Fruit fly (Drosophila melanogaster) whole organism, embryonic: Measurements from ENCODE around the gene Nadsyn.

Source experiments
- Ada2b ChIP-seq: fragments of 200-800 bp; sonication (Bioruptor generic); IDR thresholded peaks from 2 replicates; pipeline ENCODE4 v1.3.6; 2022; ENCODE audit warnings: missing biosample characterization, missing genetic modification characterization
- Atf-2 ChIP-seq: fragments of 200-800 bp; sonication (Bioruptor generic); optimal IDR thresholded peaks from 2 replicates; lab custom pipeline; 2016; ENCODE audit warnings: missing biosample characterization, missing genetic modification characterization
- Blimp-1 ChIP-seq: fragments of 200-800 bp; sonication (Bioruptor generic); optimal IDR thresholded peaks from 3 replicates; lab custom pipeline; 2018; ENCODE audit warnings: missing biosample characterization, missing genetic modification characterization, mild to moderate bottlenecking, moderate library complexity, missing genetic modification reagents
- CG11723 ChIP-seq: fragments of 200-800 bp; sonication (Bioruptor generic); optimal IDR thresholded peaks from 2 replicates; lab custom pipeline; 2017; ENCODE audit warnings: missing biosample characterization, mild to moderate bottlenecking, missing genetic modification characterization
- CG12104 ChIP-seq: fragments of 200-800 bp; sonication (Bioruptor generic); optimal IDR thresholded peaks from 3 replicates; lab custom pipeline; 2016; ENCODE audit warnings: missing biosample characterization, missing genetic modification characterization
- CG12236 ChIP-seq: fragments of 200-800 bp; sonication (Bioruptor generic); optimal IDR thresholded peaks from 2 replicates; lab custom pipeline; 2016; ENCODE audit warnings: missing biosample characterization, missing genetic modification characterization
- CG13624 ChIP-seq: fragments of 200-800 bp; sonication (Bioruptor generic); optimal IDR thresholded peaks from 2 replicates; lab custom pipeline; 2016; ENCODE audit warnings: missing biosample characterization, missing genetic modification characterization
- CG14667 ChIP-seq: fragments of 200-800 bp; sonication (Bioruptor generic); IDR thresholded peaks from 2 replicates; pipeline ENCODE4 v1.3.6; 2022; ENCODE audit warnings: missing biosample characterization, missing genetic modification characterization
- CG14965 ChIP-seq: fragments of 200-800 bp; sonication (Bioruptor generic); optimal IDR thresholded peaks from 2 replicates; lab custom pipeline; 2016; ENCODE audit warnings: missing biosample characterization, missing genetic modification characterization, borderline replicate concordance
- CG15073 ChIP-seq: fragments of 200-800 bp; sonication (Bioruptor generic); optimal IDR thresholded peaks from 2 replicates; lab custom pipeline; 2016; ENCODE audit warnings: missing biosample characterization, missing genetic modification characterization
- CG1647 ChIP-seq: fragments of 200-800 bp; sonication (Bioruptor generic); optimal IDR thresholded peaks from 3 replicates; lab custom pipeline; 2016; ENCODE audit warnings: missing biosample characterization, missing genetic modification characterization
- CG17802 ChIP-seq: fragments of 200-800 bp; sonication (Bioruptor generic); optimal IDR thresholded peaks from 2 replicates; lab custom pipeline; 2018; ENCODE audit warnings: missing biosample characterization, mild to moderate bottlenecking, missing genetic modification characterization, moderate library complexity
- CG31441 ChIP-seq: fragments of 200-800 bp; sonication (Bioruptor generic); IDR thresholded peaks from 2 replicates; pipeline ENCODE4 v1.3.6; 2022; ENCODE audit warnings: missing biosample characterization, missing genetic modification characterization
- CG3995 ChIP-seq: fragments of 200-800 bp; sonication (Bioruptor generic); optimal IDR thresholded peaks from 3 replicates; lab custom pipeline; 2016; ENCODE audit warnings: missing biosample characterization, missing genetic modification characterization
- CG4404 ChIP-seq: fragments of 200-800 bp; sonication (Bioruptor generic); IDR thresholded peaks from 2 replicates; pipeline ENCODE4 v1.3.6; 2022; ENCODE audit warnings: missing biosample characterization, missing genetic modification characterization
- CG4730 ChIP-seq: fragments of 200-800 bp; sonication (Bioruptor generic); IDR thresholded peaks from 2 replicates; pipeline ENCODE4 v1.3.6; 2022; ENCODE audit warnings: missing biosample characterization, missing genetic modification characterization
- CG7786 ChIP-seq: fragments of 200-800 bp; sonication (Bioruptor generic); optimal IDR thresholded peaks from 2 replicates; lab custom pipeline; 2016; ENCODE audit warnings: missing biosample characterization, missing genetic modification characterization
- CG8359 ChIP-seq: fragments of 200-800 bp; sonication (Bioruptor generic); optimal IDR thresholded peaks from 2 replicates; lab custom pipeline; 2017; ENCODE audit warnings: missing biosample characterization, mild to moderate bottlenecking, missing genetic modification characterization, borderline replicate concordance
- CkIIα-i1 ChIP-seq: fragments of 200-800 bp; sonication (Bioruptor generic); IDR thresholded peaks from 2 replicates; pipeline ENCODE4 v1.3.6; 2022; ENCODE audit warnings: missing biosample characterization, missing genetic modification characterization
- Dad ChIP-seq: fragments of 200-800 bp; sonication (Bioruptor generic); optimal IDR thresholded peaks from 3 replicates; lab custom pipeline; 2016; ENCODE audit warnings: missing biosample characterization, missing genetic modification characterization
- E2f1 ChIP-seq: fragments of 200-800 bp; sonication (Bioruptor generic); IDR thresholded peaks from 2 replicates; pipeline ENCODE4 v1.3.6; 2022; ENCODE audit warnings: missing biosample characterization, missing genetic modification characterization
- Fer1 ChIP-seq: fragments of 200-800 bp; sonication (Bioruptor generic); optimal IDR thresholded peaks from 2 replicates; lab custom pipeline; 2017; ENCODE audit warnings: missing biosample characterization, mild to moderate bottlenecking, missing genetic modification characterization
- Hr78 ChIP-seq, 2 experiments: fragments of 200-800 bp in 1 of 2; fragments of >200 bp in 1 of 2; sonication (Bioruptor generic) in 1 of 2; optimal IDR thresholded peaks; 2 replicates each; lab custom pipeline; 2017 to 2019; ENCODE audit warnings: missing biosample characterization in 2 of 2, missing genetic modification characterization in 2 of 2, mild to moderate bottlenecking in 1 of 2, moderate library complexity in 1 of 2
- NFAT ChIP-seq: fragments of 200-800 bp; sonication (Bioruptor generic); IDR thresholded peaks from 2 replicates; pipeline ENCODE4 v1.3.6; 2022; ENCODE audit warnings: missing biosample characterization, missing genetic modification characterization
- Oaz ChIP-seq: fragments of 200-800 bp; sonication (Bioruptor generic); IDR thresholded peaks from 2 replicates; pipeline ENCODE4 v1.3.6; 2022; ENCODE audit warnings: missing biosample characterization, missing genetic modification characterization
- Sox102F ChIP-seq: fragments of 200-800 bp; sonication (Bioruptor generic); optimal IDR thresholded peaks from 2 replicates; lab custom pipeline; 2018; ENCODE audit warnings: missing biosample characterization, mild to moderate bottlenecking, missing genetic modification characterization, moderate library complexity
- Xbp1 ChIP-seq: fragments of 200-800 bp; sonication (Bioruptor generic); optimal IDR thresholded peaks from 3 replicates; lab custom pipeline; 2016; ENCODE audit warnings: missing biosample characterization, mild to moderate bottlenecking, missing genetic modification characterization
- Xrp1 ChIP-seq: fragments of 200-800 bp; sonication (Bioruptor generic); IDR thresholded peaks from 2 replicates; pipeline ENCODE4 v1.3.6; 2022; ENCODE audit warnings: missing biosample characterization, missing genetic modification characterization
- ase ChIP-seq: fragments of 200-800 bp; sonication (Bioruptor generic); IDR thresholded peaks from 3 replicates; pipeline ENCODE4 v1.3.6; 2022; ENCODE audit warnings: missing biosample characterization, missing genetic modification characterization
- crp ChIP-seq, 2 experiments: fragments of 200-800 bp; sonication (Bioruptor generic); optimal IDR thresholded peaks; 2 replicates in 1 of 2; 3 replicates in 1 of 2; lab custom pipeline; 2017; ENCODE audit warnings: missing biosample characterization in 2 of 2, missing genetic modification characterization in 2 of 2, mild to moderate bottlenecking in 1 of 2, moderate library complexity in 1 of 2
- dpn ChIP-seq, 2 experiments: fragments of 200-800 bp; sonication (Bioruptor generic); optimal IDR thresholded peaks; 3 replicates each; lab custom pipeline; 2016; ENCODE audit warnings: missing biosample characterization in 2 of 2, missing genetic modification characterization in 2 of 2
- en ChIP-seq: fragments of 200-800 bp; sonication (Bioruptor generic); optimal IDR thresholded peaks from 2 replicates; lab custom pipeline; 2016; ENCODE audit warnings: missing biosample characterization, missing genetic modification characterization
- h ChIP-seq: fragments of >200 bp; optimal IDR thresholded peaks from 2 replicates; lab custom pipeline; 2017
- hb ChIP-seq: fragments of 200-800 bp; sonication (Bioruptor generic); IDR thresholded peaks from 3 replicates; pipeline ENCODE4 v1.3.6; 2022; ENCODE audit warnings: missing biosample characterization, missing genetic modification characterization; ENCODE audit not compliant: partially characterized antibody
- hkb ChIP-seq, 2 experiments: fragments of 200-800 bp in 1 of 2; fragments of >200 bp in 1 of 2; sonication (Bioruptor generic) in 1 of 2; IDR thresholded peaks in 1 of 2; optimal IDR thresholded peaks in 1 of 2; 2 replicates each; pipeline versions ENCODE4 v1.3.6 to Lab custom; 2017 to 2022; ENCODE audit warnings: missing biosample characterization in 1 of 2, missing genetic modification characterization in 1 of 2
- inv ChIP-seq: fragments of 200-800 bp; sonication (Bioruptor generic); IDR thresholded peaks from 2 replicates; pipeline ENCODE4 v1.3.6; 2022; ENCODE audit warnings: missing biosample characterization, missing genetic modification characterization; ENCODE audit not compliant: partially characterized antibody
- jigr1 ChIP-seq: fragments of 200-800 bp; sonication (Bioruptor generic); IDR thresholded peaks from 3 replicates; pipeline ENCODE4 v1.3.6; 2022; ENCODE audit warnings: missing biosample characterization, missing genetic modification characterization
- kah ChIP-seq: fragments of 200-800 bp; sonication (Bioruptor generic); optimal IDR thresholded peaks from 2 replicates; lab custom pipeline; 2018; ENCODE audit warnings: missing biosample characterization, mild to moderate bottlenecking, missing genetic modification characterization
- lola ChIP-seq, 3 experiments: fragments of >200 bp in 2 of 3; fragments of 200-800 bp in 1 of 3; sonication (Bioruptor generic) in 1 of 3; optimal IDR thresholded peaks; 2 replicates each; lab custom pipeline; 2017 to 2019; ENCODE audit warnings: missing biosample characterization in 3 of 3, missing genetic modification characterization in 3 of 3, mild to moderate bottlenecking in 1 of 3, moderate library complexity in 1 of 3
- nau ChIP-seq: fragments of 200-800 bp; sonication (Bioruptor generic); optimal IDR thresholded peaks from 3 replicates; lab custom pipeline; 2017; ENCODE audit warnings: missing biosample characterization, mild to moderate bottlenecking, missing genetic modification characterization, missing genetic modification reagents
- salm ChIP-seq: fragments of 200-800 bp; sonication (Bioruptor generic); optimal IDR thresholded peaks from 2 replicates; lab custom pipeline; 2018; ENCODE audit warnings: missing biosample characterization, mild to moderate bottlenecking, missing genetic modification characterization
- schlank ChIP-seq: fragments of 200-800 bp; sonication (Bioruptor generic); optimal IDR thresholded peaks from 2 replicates; lab custom pipeline; 2018; ENCODE audit warnings: missing biosample characterization, mild to moderate bottlenecking, missing genetic modification characterization
- scrt ChIP-seq: fragments of 200-800 bp; sonication (Bioruptor generic); optimal IDR thresholded peaks from 2 replicates; lab custom pipeline; 2018; ENCODE audit warnings: missing biosample characterization, mild to moderate bottlenecking, missing genetic modification characterization, moderate library complexity
- sima ChIP-seq: fragments of 200-800 bp; sonication (Bioruptor generic); optimal IDR thresholded peaks from 2 replicates; lab custom pipeline; 2016; ENCODE audit warnings: missing biosample characterization, missing genetic modification characterization
- tll ChIP-seq, 2 experiments: fragments of 200-800 bp in 1 of 2; fragments of >200 bp in 1 of 2; sonication (Bioruptor generic) in 1 of 2; optimal IDR thresholded peaks; 2 replicates each; lab custom pipeline; 2017 to 2019; ENCODE audit warnings: missing biosample characterization in 2 of 2, missing genetic modification characterization in 2 of 2, mild to moderate bottlenecking in 1 of 2, moderate library complexity in 1 of 2
- ttk ChIP-seq: fragments of 200-800 bp; sonication (Bioruptor generic); IDR thresholded peaks from 2 replicates; pipeline ENCODE4 v2.1.2; 2022; ENCODE audit warnings: missing biosample characterization, missing genetic modification characterization
- zfh1 ChIP-seq: fragments of 200-800 bp; sonication (Bioruptor generic); IDR thresholded peaks from 3 replicates; pipeline ENCODE4 v1.3.6; 2022; ENCODE audit warnings: missing biosample characterization, missing genetic modification characterization

The Nadsyn gene

DNA sequence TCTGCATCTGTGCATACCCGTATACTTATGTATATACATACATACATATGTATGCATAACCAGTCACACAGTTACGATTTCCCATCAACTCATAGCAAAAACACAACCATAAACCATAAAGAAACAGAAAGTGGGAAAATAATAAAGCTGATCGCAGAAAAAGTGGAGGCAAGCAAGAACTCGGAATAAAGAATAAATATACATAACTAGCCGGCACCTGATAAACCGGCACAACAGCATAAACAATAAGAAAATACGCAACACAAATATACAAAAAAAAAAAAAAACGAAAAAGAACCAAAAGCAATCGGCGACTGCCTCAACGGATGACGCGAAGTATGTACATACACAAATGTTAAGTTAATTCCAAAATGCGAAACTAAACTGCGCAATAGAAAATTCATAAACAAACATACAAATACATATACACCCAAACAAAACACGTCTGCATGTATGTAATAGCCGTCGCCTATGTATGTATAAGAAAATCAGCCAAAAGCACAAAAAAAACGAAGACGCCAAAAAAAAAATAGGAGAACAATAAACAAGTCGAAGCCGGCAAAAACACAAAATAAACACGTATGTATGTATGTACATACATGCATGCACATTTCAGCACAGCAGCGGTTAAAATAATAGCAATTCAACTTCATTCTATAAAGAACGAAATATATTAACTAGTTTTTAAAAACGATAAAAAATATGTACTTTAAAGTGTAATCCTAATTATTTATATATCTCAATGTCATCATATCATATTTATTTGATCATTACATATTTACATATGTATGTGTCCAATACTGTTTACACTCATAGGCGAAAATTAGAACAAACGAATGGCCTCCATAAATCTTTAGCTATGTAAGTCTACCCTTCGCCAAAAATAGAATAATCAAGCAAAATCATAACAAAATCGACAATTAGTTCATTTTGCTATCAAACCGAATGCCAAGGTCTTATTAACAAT, 31.1 kb upstream of the Nadsyn start (continued):
- TF ChIP-seq NFAT (GFP tag; lab: Robert Waterston, UW) (peak; percentile 38; the same call in 1 of the 2 replicates), CG14965 (GFP tag; lab: Kevin White, UChicago) (no peak), salm (tag; lab: Kevin White, UChicago) (no peak), CG11723 (GFP tag; lab: Kevin White, UChicago) (no peak), dpn (GFP tag; optimal IDR thresholded peaks at IDR 0.05; lab: Kevin White, UChicago) (peak; percentile 47 to 52), tll (GFP tag; optimal IDR thresholded peaks at IDR 0.05; lab: Kevin White, UChicago) (no peak), jigr1 (GFP tag; lab: Robert Waterston, UW) (no peak), sima (no peak), CG4730 (peak; percentile 73), Oaz (GFP tag; lab: Robert Waterston, UW) (peak; percentile 54; the same call in 1 of the 2 replicates), CG4404 (GFP tag; lab: Robert Waterston, UW) (peak; percentile 65), CG12104 (GFP tag; lab: Kevin White, UChicago) (peak; percentile 50), hkb (optimal IDR thresholded peaks at IDR 0.05; lab: Kevin White, UChicago) (no peak), hkb (GFP tag; IDR thresholded peaks at IDR 0.05; lab: Robert Waterston, UW) (peak; percentile 78), hb (GFP tag; lab: Robert Waterston, UW) (no peak), schlank (tag; lab: Kevin White, UChicago) (no peak), h (lab: Kevin White, UChicago) (no peak), inv (GFP tag; lab: Robert Waterston, UW) (no peak), Ada2b (GFP tag; lab: Robert Waterston, UW) (peak; percentile 75), nau (peak; percentile 17), Atf-2 (GFP tag; lab: Kevin White, UChicago) (peak; percentile 2), CG13624 (GFP tag; lab: Kevin White, UChicago) (peak; percentile 97), crp (GFP tag; optimal IDR thresholded peaks at IDR 0.05; lab: Kevin White, UChicago) (no peak), CG15073 (GFP tag; lab: Kevin White, UChicago) (no peak), E2f1 (GFP tag; lab: Robert Waterston, UW) (peak; percentile 76), Hr78 (GFP tag; optimal IDR thresholded peaks at IDR 0.05; lab: Kevin White, UChicago) (peak in 1 of 2 experiments; percentile 26), Fer1 (GFP tag; lab: Kevin White, UChicago) (peak; percentile 78), lola (GFP tag; optimal IDR thresholded peaks at IDR 0.05; lab: Kevin White, UChicago) (peak in 1 of 3 experiments; percentile 25), CG17802 (tag; lab: Kevin White, UChicago) (no peak), en (GFP tag; lab: Kevin White, UChicago) (no peak), Blimp-1 (GFP tag; lab: Kevin White, UChicago) (peak; percentile 51), scrt (GFP tag; lab: Kevin White, UChicago) (peak; percentile 67), CG14667 (GFP tag; lab: Robert Waterston, UW) (peak; percentile 49), CkIIα-i1 (GFP tag; lab: Robert Waterston, UW) (no peak), CG12236 (GFP tag; lab: Kevin White, UChicago) (no peak), Sox102F (GFP tag; lab: Kevin White, UChicago) (peak; percentile 69), CG8359 (GFP tag; lab: Kevin White, UChicago) (no peak), Xrp1 (GFP tag; lab: Robert Waterston, UW) (peak; percentile 64; the same call in 1 of the 2 replicates), Dad (GFP tag; lab: Kevin White, UChicago) (no peak), ase (peak; percentile 69; the same call in 2 of the 3 replicates), Xbp1 (peak; percentile 42), CG1647 (no peak), ttk (GFP tag; lab: Robert Waterston, UW) (peak; percentile 51), CG31441 (GFP tag; lab: Robert Waterston, UW) (peak; percentile 82), CG3995 (no peak), CG7786 (GFP tag; lab: Kevin White, UChicago) (peak; percentile 12), kah (GFP tag; lab: Kevin White, UChicago) (no peak), zfh1 (GFP tag; lab: Robert Waterston, UW) (peak; percentile 62)
